Worm (Caenorhabditis elegans): ENCODE measurements around the gene K06A9.2.
A peak's percentile ranks its signal among the peaks of the same experiment; 100 is the strongest.

Gene K06A9.2

DNA sequence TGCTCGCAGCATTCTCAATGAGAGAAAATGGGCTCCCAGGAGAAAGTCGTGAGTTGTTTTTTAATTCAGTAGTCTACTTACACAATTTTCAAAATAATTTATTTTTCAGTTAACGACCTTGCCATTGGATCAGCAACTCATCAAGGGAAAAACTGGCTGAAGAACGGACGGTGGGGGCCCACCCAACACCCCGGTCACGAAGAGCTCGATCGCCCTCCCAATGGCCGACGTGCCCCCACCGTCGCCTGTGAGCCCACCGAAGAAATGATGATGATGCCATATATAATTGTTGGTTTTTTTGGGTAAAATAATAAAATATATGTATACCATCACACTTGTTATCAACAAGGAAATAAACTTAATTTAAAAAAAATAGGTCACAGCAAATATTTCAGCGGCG is 33.3 kb upstream of the K06A9.2 start:
- TF ChIP-seq egrh-3 (GFP tag; IDR thresholded peaks at IDR 0.05) (peak; percentile 37; the same call in 1 of the 2 replicates), ama-1 (optimal IDR thresholded peaks at IDR 0.05) (no peak), ama-1 (GFP tag; optimal IDR thresholded peaks at IDR 0.05) (no peak), rec-8 (tag; optimal IDR thresholded peaks at IDR 0.05) (no peak), ceh-40 (GFP tag; IDR thresholded peaks at IDR 0.05) (0 out of 2 replicates have a peak, but pooled peaks have one; percentile 11), mcd-1 (GFP tag; IDR thresholded peaks at IDR 0.05) (no peak), zfh-2 (GFP tag; conservative IDR thresholded peaks at IDR 0.05) (peak; percentile 86), nhr-27 (tag; optimal IDR thresholded peaks at IDR 0.05) (no peak), dpl-1 (GFP tag; optimal IDR thresholded peaks at IDR 0.05) (no peak), Y53F4B.3 (GFP tag; IDR thresholded peaks at IDR 0.05) (no peak), tbp1 (GFP tag; optimal IDR thresholded peaks at IDR 0.05) (no peak), nhr-179 (tag; optimal IDR thresholded peaks at IDR 0.05) (no peak)

DNA sequence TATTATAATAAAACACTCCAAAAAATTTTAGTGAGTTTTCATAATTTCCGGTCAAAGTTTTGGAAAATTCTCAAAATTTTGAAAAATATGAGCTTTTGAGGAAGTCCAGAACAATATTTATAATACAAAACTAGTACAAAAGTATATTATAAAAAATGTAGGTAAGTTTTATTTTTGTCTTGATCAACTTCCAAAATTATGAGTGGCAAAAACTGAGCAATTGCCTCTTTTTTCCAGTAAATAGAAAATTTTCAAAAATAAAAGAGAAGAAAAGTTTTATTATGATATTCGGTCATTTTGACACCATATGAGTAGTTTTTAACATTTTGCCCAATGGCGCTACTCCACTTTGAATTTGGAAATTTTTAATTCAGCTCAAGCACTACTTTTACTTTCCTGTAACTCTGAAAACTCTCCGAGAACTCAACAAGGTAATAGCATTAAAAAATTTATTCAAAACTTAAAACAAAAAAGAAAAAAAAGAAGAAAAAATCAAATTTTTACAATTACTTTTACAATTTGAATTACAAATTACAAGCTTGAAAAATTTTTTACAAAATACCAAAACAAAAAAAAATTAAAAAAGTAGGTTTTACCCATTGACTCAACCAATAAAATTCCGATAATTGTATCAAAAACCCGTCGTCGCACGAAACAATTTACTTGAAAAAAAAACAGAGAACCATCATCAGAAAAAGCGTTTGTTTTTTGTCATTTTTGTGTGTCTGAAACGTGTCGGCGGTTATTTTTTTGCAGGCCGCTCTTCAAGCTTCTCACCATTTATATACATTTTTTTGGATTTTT is 32.3 kb upstream of the K06A9.2 start:
- TF ChIP-seq ztf-28 (GFP tag; IDR thresholded peaks at IDR 0.05) (peak; percentile 34; the same call in 1 of the 2 replicates), rpc-1 (optimal IDR thresholded peaks at IDR 0.05) (no peak), rpc-1 (tag; optimal IDR thresholded peaks at IDR 0.05) (no peak), madf-8 (GFP tag; conservative IDR thresholded peaks at IDR 0.05) (no peak), hlh-12 (tag; optimal IDR thresholded peaks at IDR 0.05) (no peak), efl-1 (GFP tag; optimal IDR thresholded peaks at IDR 0.05) (no peak), ekl-4 (GFP tag; IDR thresholded peaks at IDR 0.05) (peak; percentile 49), attf-3 (GFP tag; conservative IDR thresholded peaks at IDR 0.05) (peak; percentile 57), aptf-2 (GFP tag; conservative IDR thresholded peaks at IDR 0.05) (peak; percentile 85), F55B11.4 (tag; optimal IDR thresholded peaks at IDR 0.05; ENCODE audit: borderline replicate concordance, insufficient read depth) (no peak), B0261.1 (tag; optimal IDR thresholded peaks at IDR 0.05) (peak; percentile 17), ccch-3 (GFP tag; optimal IDR thresholded peaks at IDR 0.05) (no peak), ztf-3 (GFP tag; optimal IDR thresholded peaks at IDR 0.05) (peak; percentile 80), tbp1 (GFP tag; optimal IDR thresholded peaks at IDR 0.05) (peak; percentile 24), lin-26 (GFP tag; IDR thresholded peaks at IDR 0.05) (no peak), ZK185.1 (tag; optimal IDR thresholded peaks at IDR 0.05; ENCODE audit: poor library complexity, severe bottlenecking) (no peak), B0336.3 (GFP tag; IDR thresholded peaks at IDR 0.05) (peak; percentile 32; the same call in 1 of the 2 replicates), Y56A3A.18 (GFP tag; IDR thresholded peaks at IDR 0.05) (peak; percentile 89), Y67H2A.10 (GFP tag; conservative IDR thresholded peaks at IDR 0.05) (peak; percentile 92), chd-7 (tag; optimal IDR thresholded peaks at IDR 0.05) (peak; percentile 68), F49E8.2 (tag; optimal IDR thresholded peaks at IDR 0.05; ENCODE audit: insufficient read depth) (no peak), ceh-27 (GFP tag; optimal IDR thresholded peaks at IDR 0.05) (no peak), egl-44 (GFP tag; IDR thresholded peaks at IDR 0.05) (peak; percentile 8; the same call in 1 of the 2 replicates), pbrm-1 (GFP tag; IDR thresholded peaks at IDR 0.05) (peak; percentile 52; the same call in 1 of the 2 replicates), F23B12.7 (tag; optimal IDR thresholded peaks at IDR 0.05; ENCODE audit: insufficient read depth) (peak; percentile 2), cebp-1 (GFP tag; IDR thresholded peaks at IDR 0.05) (peak; percentile 85), cebp-1 (tag; optimal IDR thresholded peaks at IDR 0.05) (peak; percentile 86), zim-3 (tag; optimal IDR thresholded peaks at IDR 0.05) (peak; percentile 52), hrde-1 (tag; optimal IDR thresholded peaks at IDR 0.05; ENCODE audit: borderline replicate concordance) (no peak), dox-1 (GFP tag; IDR thresholded peaks at IDR 0.05) (0 out of 2 replicates have a peak, but pooled peaks have one; percentile 34), lsy-27 (tag; optimal IDR thresholded peaks at IDR 0.05; ENCODE audit: borderline replicate concordance, insufficient read depth) (no peak), sptf-2 (GFP tag; optimal IDR thresholded peaks at IDR 0.05) (no peak), repo-1 (tag; optimal IDR thresholded peaks at IDR 0.05) (peak; percentile 57), lag-1 (GFP tag; IDR thresholded peaks at IDR 0.05) (0 out of 2 replicates have a peak, but pooled peaks have one; percentile 80), nhr-80 (tag; optimal IDR thresholded peaks at IDR 0.05) (no peak)

All from whole organism, young adult.